Worm (Caenorhabditis elegans) whole organism, L3 larva: ENCODE measurements around the gene Y57A10A.27.

Experiments used
- R02D3.7 ChIP-seq: fragments of 150-350 bp; optimal IDR thresholded peaks from 2 replicates; lab custom pipeline; 2014; ENCODE audit warnings: missing biosample characterization, missing genetic modification characterization
- ZK546.5 ChIP-seq: sonication (generic microtip); optimal IDR thresholded peaks from 2 replicates; lab custom pipeline; 2017; ENCODE audit warnings: missing biosample characterization, missing genetic modification characterization
- aly-2 ChIP-seq: fragments of 150-350 bp; optimal IDR thresholded peaks from 2 replicates; lab custom pipeline; 2014; ENCODE audit warnings: missing biosample characterization, missing genetic modification characterization
- ama-1 ChIP-seq: fragments of 150-350 bp; optimal IDR thresholded peaks from 2 replicates; lab custom pipeline; 2018
- ceh-28 ChIP-seq: fragments of 150-350 bp; optimal IDR thresholded peaks from 2 replicates; lab custom pipeline; 2014; ENCODE audit warnings: missing biosample characterization, missing genetic modification reagents, missing genetic modification characterization
- ceh-82 ChIP-seq: fragments of 150-350 bp; optimal IDR thresholded peaks from 2 replicates; lab custom pipeline; 2014; ENCODE audit warnings: missing biosample characterization, missing genetic modification characterization
- ceh-9 ChIP-seq: sonication (generic microtip); optimal IDR thresholded peaks from 2 replicates; lab custom pipeline; 2018; ENCODE audit warnings: missing biosample characterization, missing genetic modification characterization
- daf-12 ChIP-seq: fragments of 150-350 bp; optimal IDR thresholded peaks from 2 replicates; lab custom pipeline; 2014; ENCODE audit warnings: missing biosample characterization, missing genetic modification reagents, missing genetic modification characterization
- egl-27 ChIP-seq: sonication (generic microtip); optimal IDR thresholded peaks from 4 replicates; lab custom pipeline; 2017; ENCODE audit warnings: missing biosample characterization, missing genetic modification reagents, missing genetic modification characterization
- egl-5 ChIP-seq: fragments of 150-350 bp; optimal IDR thresholded peaks from 2 replicates; lab custom pipeline; 2017; ENCODE audit warnings: missing biosample characterization, missing genetic modification reagents, missing genetic modification characterization, inconsistent platforms
- elt-2 ChIP-seq: sonication (generic microtip); optimal IDR thresholded peaks from 2 replicates; lab custom pipeline; 2016; ENCODE audit warnings: missing genetic modification reagents, mild to moderate bottlenecking, missing genetic modification characterization, missing compliant biosample characterization
- eor-1 ChIP-seq, 2 experiments: fragments of 150-350 bp; optimal IDR thresholded peaks; 2 replicates each; lab custom pipeline; 2014 to 2018; ENCODE audit warnings: missing biosample characterization in 2 of 2, missing genetic modification characterization in 2 of 2
- fkh-2 ChIP-seq: fragments of 150-350 bp; optimal IDR thresholded peaks from 2 replicates; lab custom pipeline; 2014; ENCODE audit warnings: missing biosample characterization, missing genetic modification reagents, missing genetic modification characterization
- hmg-11 ChIP-seq: sonication (generic microtip); optimal IDR thresholded peaks from 2 replicates; lab custom pipeline; 2016; ENCODE audit warnings: missing genetic modification characterization, missing compliant biosample characterization
- lin-15B ChIP-seq: fragments of 150-350 bp; optimal IDR thresholded peaks from 2 replicates; lab custom pipeline; 2014; ENCODE audit warnings: missing biosample characterization, missing genetic modification characterization
- lin-39 ChIP-seq: fragments of 150-350 bp; optimal IDR thresholded peaks from 2 replicates; lab custom pipeline; 2018; ENCODE audit warnings: missing biosample characterization, missing genetic modification reagents, missing genetic modification characterization
- mml-1 ChIP-seq: fragments of 150-350 bp; sonication (generic microtip); optimal IDR thresholded peaks from 3 replicates; lab custom pipeline; 2014; ENCODE audit warnings: missing biosample characterization, missing genetic modification characterization
- nfya-1 ChIP-seq: sonication (generic microtip); optimal IDR thresholded peaks from 2 replicates; lab custom pipeline; 2017; ENCODE audit warnings: missing genetic modification characterization, mild to moderate bottlenecking, missing compliant biosample characterization, antibody characterized with exemption, moderate library complexity; ENCODE audit not compliant: insufficient read depth
- nhr-11 ChIP-seq: fragments of 150-350 bp; optimal IDR thresholded peaks from 2 replicates; lab custom pipeline; 2014; ENCODE audit warnings: missing biosample characterization, missing genetic modification characterization
- nhr-23 ChIP-seq: fragments of 150-350 bp; optimal IDR thresholded peaks from 2 replicates; lab custom pipeline; 2014; ENCODE audit warnings: missing biosample characterization, missing genetic modification reagents, missing genetic modification characterization
- nhr-237 ChIP-seq: fragments of 150-350 bp; optimal IDR thresholded peaks from 2 replicates; lab custom pipeline; 2014; ENCODE audit warnings: missing biosample characterization, missing genetic modification characterization
- nhr-25 ChIP-seq: sonication (generic microtip); optimal IDR thresholded peaks from 2 replicates; lab custom pipeline; 2017; ENCODE audit warnings: missing biosample characterization, missing genetic modification characterization
- nhr-28 ChIP-seq: fragments of 150-350 bp; optimal IDR thresholded peaks from 2 replicates; lab custom pipeline; 2014; ENCODE audit warnings: missing biosample characterization, missing genetic modification characterization
- nhr-43 ChIP-seq: sonication (generic microtip); optimal IDR thresholded peaks from 2 replicates; lab custom pipeline; 2016; ENCODE audit warnings: mild to moderate bottlenecking, missing genetic modification characterization, missing compliant biosample characterization; ENCODE audit not compliant: poor library complexity, severe bottlenecking
- nhr-67 ChIP-seq: fragments of 150-350 bp; optimal IDR thresholded peaks from 2 replicates; lab custom pipeline; 2014; ENCODE audit warnings: missing biosample characterization, missing genetic modification characterization
- nhr-77 ChIP-seq: fragments of 150-350 bp; optimal IDR thresholded peaks from 2 replicates; lab custom pipeline; 2014; ENCODE audit warnings: missing biosample characterization, missing genetic modification characterization
- pha-4 ChIP-seq: fragments of 150-350 bp; optimal IDR thresholded peaks from 2 replicates; lab custom pipeline; 2014; ENCODE audit warnings: missing biosample characterization, missing genetic modification reagents, missing genetic modification characterization
- pqm-1 ChIP-seq: fragments of 150-350 bp; optimal IDR thresholded peaks from 2 replicates; lab custom pipeline; 2017; ENCODE audit warnings: missing biosample characterization, missing genetic modification characterization, inconsistent platforms
- skn-1 ChIP-seq: fragments of 150-350 bp; optimal IDR thresholded peaks from 2 replicates; lab custom pipeline; 2014; ENCODE audit warnings: missing biosample characterization, missing genetic modification characterization
- snpc-4 ChIP-seq: fragments of 150-350 bp; optimal IDR thresholded peaks from 2 replicates; lab custom pipeline; 2014; ENCODE audit warnings: missing biosample characterization, missing genetic modification characterization
- unc-39 ChIP-seq: sonication (generic microtip); optimal IDR thresholded peaks from 4 replicates; lab custom pipeline; 2017; ENCODE audit warnings: missing biosample characterization, missing genetic modification characterization
- unc-62 ChIP-seq: fragments of 150-350 bp; sonication (generic microtip); optimal IDR thresholded peaks from 4 replicates; lab custom pipeline; 2014; ENCODE audit warnings: missing biosample characterization, missing genetic modification reagents, missing genetic modification characterization
- zag-1 ChIP-seq: fragments of 150-350 bp; optimal IDR thresholded peaks from 2 replicates; lab custom pipeline; 2014; ENCODE audit warnings: missing biosample characterization, missing genetic modification characterization
- ztf-4 ChIP-seq: fragments of 150-350 bp; optimal IDR thresholded peaks from 2 replicates; lab custom pipeline; 2014; ENCODE audit warnings: missing biosample characterization, missing genetic modification characterization

Gene Y57A10A.27

DNA sequence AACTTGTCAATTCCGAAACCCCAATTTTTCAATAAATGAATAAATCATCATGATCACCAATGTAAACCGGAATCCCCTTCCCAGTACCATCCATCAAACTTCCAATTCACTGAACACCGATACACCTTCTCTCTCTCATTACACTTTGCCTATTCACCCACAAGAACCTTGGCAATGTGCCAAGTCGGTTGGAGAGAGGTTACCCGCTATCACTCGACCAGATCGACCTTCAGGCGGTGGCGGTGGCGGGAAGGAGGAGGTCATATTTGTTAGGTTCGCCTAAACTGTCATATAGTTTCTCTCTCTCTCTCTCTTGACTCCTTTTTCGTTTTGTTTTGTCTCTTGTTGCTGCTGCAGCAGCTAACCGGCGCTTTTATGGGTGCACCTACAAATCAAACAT lies 12.3 kb downstream of the Y57A10A.27 start (continued):
- no peak for TF ChIP-seq egl-5 (tag; lab: Kevin White, UChicago)
- no peak for TF ChIP-seq ceh-28 (tag; lab: Kevin White, UChicago)
- TF ChIP-seq daf-12 (tag; lab: Kevin White, UChicago) = no peak
- peak; percentile 63 for TF ChIP-seq nhr-23
- TF ChIP-seq eor-1 (tag; optimal IDR thresholded peaks at IDR 0.05; lab: Kevin White, UChicago) = no peak
- no peak for TF ChIP-seq nhr-237 (tag; lab: Kevin White, UChicago)
- no peak for TF ChIP-seq nhr-28 (tag; lab: Kevin White, UChicago)
- peak; percentile 10 for TF ChIP-seq unc-62
- TF ChIP-seq nhr-43 (tag; lab: Kevin White, UChicago) = no peak
- no peak for TF ChIP-seq ZK546.5 (tag; lab: Kevin White, UChicago)
- no peak for TF ChIP-seq snpc-4
- no peak for TF ChIP-seq skn-1 (tag; lab: Kevin White, UChicago)
- TF ChIP-seq lin-39 = no peak
- no peak for TF ChIP-seq fkh-2 (tag; lab: Kevin White, UChicago)
- TF ChIP-seq aly-2 (tag; lab: Kevin White, UChicago) = no peak
- TF ChIP-seq pqm-1 (tag; lab: Kevin White, UChicago) = no peak
- peak; percentile 15 for TF ChIP-seq hmg-11 (tag; lab: Kevin White, UChicago)

DNA sequence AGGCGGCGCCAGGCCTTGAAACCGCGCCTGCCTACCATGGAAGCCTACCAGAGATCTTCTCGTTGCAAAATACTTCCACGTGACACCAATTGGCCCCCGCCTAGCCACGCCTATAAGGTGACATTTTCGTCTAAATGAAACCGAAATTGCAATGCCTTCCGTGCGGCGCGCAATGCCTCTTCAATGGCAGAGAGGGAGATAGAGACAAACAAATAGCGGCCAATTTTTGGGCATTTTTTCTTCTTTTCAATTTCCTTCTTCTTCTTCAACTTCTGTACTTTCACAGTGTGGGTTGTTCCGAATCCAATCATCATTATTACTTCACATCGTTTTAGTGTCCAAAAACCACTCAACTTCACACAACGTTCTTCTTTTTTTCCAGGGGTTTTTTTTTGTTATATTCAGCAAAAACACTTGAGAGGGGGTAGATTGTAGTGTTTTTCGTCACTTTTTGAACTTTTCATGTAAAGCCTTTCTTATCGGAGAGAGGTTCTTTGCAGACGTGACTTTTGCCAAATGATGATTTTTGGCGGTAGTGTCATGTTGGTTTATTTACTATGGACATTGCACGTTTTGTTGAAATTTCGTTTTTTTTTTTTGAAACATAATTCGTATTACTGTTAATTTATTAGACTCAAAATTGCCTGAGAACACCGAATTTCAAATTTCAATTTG lies 13.6 kb downstream of the Y57A10A.27 start:
- peak; percentile 11 for TF ChIP-seq pha-4 (tag; lab: Kevin White, UChicago)
- no peak for TF ChIP-seq nhr-28 (tag; lab: Kevin White, UChicago)
- no peak for TF ChIP-seq mml-1 (tag; lab: Kevin White, UChicago)
- peak; percentile 14 for TF ChIP-seq nhr-25
- peak; percentile 2 for TF ChIP-seq elt-2
- peak; percentile 16 for TF ChIP-seq ama-1 (lab: Kevin White, UChicago)

DNA sequence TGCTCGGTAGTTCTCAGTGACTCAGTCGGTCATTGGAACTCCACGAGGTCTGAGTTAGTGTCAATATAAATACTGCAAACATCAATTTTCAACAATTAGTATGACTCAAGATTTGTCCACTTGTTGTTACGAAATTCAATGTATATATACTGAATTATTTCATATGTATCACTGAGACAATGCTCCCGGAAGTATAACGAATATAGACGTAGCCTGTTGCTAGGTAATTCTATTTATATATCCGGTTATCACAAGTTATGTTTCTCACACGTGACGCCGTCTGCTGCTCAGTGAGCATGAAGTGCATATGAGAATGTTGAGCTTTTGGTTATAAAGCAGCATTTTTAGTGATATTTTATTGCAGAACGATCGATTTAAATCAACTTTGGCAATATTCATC lies 14.3 kb downstream of the Y57A10A.27 start:
- no peak for TF ChIP-seq zag-1 (tag; lab: Kevin White, UChicago)
- TF ChIP-seq nhr-67 (tag; lab: Kevin White, UChicago) = no peak

DNA sequence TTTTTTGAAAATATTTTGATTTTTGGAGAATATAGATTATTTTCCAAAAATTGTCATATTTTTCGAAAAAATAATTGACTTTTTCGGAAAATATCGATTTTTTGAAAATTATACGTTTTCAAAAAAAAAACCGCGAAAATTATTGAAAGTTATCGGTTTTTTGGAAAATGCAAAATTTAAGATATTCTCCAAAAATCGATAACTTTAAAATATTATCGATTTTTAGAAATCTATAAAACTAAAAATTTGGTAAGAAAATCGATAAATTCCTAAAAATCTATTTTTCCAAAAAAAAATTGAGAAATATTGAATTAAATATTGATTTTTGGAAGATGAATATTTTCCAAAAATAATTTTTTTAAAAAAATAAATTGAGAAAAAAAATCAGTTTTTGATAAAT lies 17.7 kb downstream of the Y57A10A.27 start:
- peak; percentile 89 for TF ChIP-seq ceh-28 (tag; lab: Kevin White, UChicago)
- no peak for TF ChIP-seq nhr-43 (tag; lab: Kevin White, UChicago)

DNA sequence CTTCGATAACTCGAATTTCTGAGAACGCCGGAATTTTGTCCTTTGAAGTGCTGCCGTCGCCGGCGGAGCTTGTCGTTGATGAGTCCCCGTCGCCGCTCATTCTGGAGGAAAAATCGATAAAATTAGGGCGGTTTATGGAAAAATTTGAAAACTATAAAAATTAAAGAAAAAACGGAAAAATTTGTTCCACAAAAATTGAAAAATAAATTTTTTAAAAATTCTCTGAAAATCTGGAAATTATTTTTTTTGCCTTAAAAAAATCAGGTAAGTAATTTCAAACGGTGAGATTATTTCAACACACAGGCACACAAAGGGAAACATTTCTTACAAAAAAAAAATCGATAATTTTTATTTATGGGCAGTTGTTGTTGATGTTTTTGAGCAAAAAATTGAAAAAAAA lies 18.3 kb downstream of the Y57A10A.27 start, which contains the start of gene parn-2:
Gene parn-2 (minus strand): TSS at position 101 of the 400 bp plus-strand sequence.
- TF ChIP-seq hmg-11 (tag; lab: Kevin White, UChicago) (no peak), ztf-4 (tag; lab: Kevin White, UChicago) (no peak), egl-5 (tag; lab: Kevin White, UChicago) (no peak), ceh-9 (tag; lab: Kevin White, UChicago) (no peak), nhr-25 (no peak), nhr-67 (tag; lab: Kevin White, UChicago) (no peak), snpc-4 (no peak), skn-1 (tag; lab: Kevin White, UChicago) (no peak), fkh-2 (tag; lab: Kevin White, UChicago) (no peak)

DNA sequence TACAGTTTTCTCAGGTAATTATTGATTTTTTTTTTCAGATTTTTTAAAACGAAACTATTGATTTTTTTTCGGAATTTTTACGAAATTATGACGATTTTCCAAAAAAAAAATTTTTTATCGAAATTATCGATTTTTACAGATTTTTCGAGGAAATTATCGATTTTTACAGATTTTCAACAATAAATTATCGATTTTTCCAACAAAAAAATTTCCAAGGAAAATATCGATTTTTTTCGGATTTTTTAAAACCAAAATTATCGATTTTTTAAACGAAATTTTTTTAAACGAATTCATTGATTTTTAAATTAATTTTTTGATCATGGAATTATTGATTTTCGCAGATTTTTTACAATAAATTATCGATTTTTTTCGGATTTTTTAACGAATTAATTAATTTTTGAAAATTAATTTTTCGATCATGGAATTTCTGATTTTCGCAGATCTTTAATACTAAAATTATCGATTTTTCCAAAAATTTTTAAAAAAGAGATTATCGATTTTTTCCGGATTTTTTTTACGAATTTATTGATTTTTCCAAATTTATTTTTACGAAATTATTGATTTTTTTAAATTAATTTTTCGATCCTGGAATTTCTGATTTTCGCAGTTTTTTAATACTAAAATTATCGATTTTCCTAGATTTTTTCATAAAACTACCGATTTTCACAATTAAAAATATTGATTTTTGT lies 19.2 kb downstream of the Y57A10A.27 start:
- TF ChIP-seq ztf-4 (tag; lab: Kevin White, UChicago) = no peak
- no peak for TF ChIP-seq nfya-1 (tag; lab: Kevin White, UChicago)
- peak; percentile 98 for TF ChIP-seq ceh-28 (tag; lab: Kevin White, UChicago)
- TF ChIP-seq hmg-11 (tag; lab: Kevin White, UChicago) = peak; percentile 13

DNA sequence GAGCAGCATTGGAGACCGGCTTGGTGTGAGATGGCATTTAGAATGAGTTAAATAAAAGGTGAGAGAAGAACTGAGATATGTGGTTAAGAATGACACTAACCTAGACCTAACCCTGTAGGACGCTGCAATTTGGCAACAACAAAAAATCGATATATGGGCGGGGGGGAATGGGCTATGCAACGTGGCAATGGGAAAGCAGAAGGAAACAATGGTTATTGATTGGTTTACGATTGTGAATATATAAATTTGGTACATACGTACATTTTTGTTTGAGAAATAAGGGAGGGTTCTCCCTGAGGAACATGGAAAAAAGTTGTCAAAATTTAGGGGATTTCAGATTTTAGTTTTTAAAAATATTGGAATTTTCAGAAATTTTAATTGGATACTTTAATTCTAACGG lies 25.8 kb downstream of the Y57A10A.27 start, which contains the start of gene tag-276:
Gene tag-276 (minus strand): TSS at position 101 of the 400 bp plus-strand sequence.
- no peak for TF ChIP-seq ztf-4 (tag; lab: Kevin White, UChicago)
- TF ChIP-seq snpc-4 = no peak
- no peak for TF ChIP-seq hmg-11 (tag; lab: Kevin White, UChicago)
- no peak for TF ChIP-seq ceh-28 (tag; lab: Kevin White, UChicago)
- no peak for TF ChIP-seq aly-2 (tag; lab: Kevin White, UChicago)
- TF ChIP-seq nhr-28 (tag; lab: Kevin White, UChicago) = no peak
- TF ChIP-seq nfya-1 (tag; lab: Kevin White, UChicago) = no peak
- TF ChIP-seq lin-15B (tag; lab: Kevin White, UChicago) = no peak
- TF ChIP-seq egl-27 (tag; lab: Kevin White, UChicago) = no peak
- no peak for TF ChIP-seq unc-39 (tag; lab: Kevin White, UChicago)
- TF ChIP-seq eor-1 (tag; optimal IDR thresholded peaks at IDR 0.05; lab: Kevin White, UChicago) = no peak
- TF ChIP-seq R02D3.7 (tag; lab: Kevin White, UChicago) = no peak
- no peak for TF ChIP-seq nhr-77 (tag; lab: Kevin White, UChicago)
- TF ChIP-seq lin-39 = no peak
- TF ChIP-seq nhr-25 = no peak
- TF ChIP-seq nhr-11 (tag; lab: Kevin White, UChicago) = no peak
- no peak for TF ChIP-seq nhr-67 (tag; lab: Kevin White, UChicago)
- TF ChIP-seq skn-1 (tag; lab: Kevin White, UChicago) = no peak
- TF ChIP-seq ceh-82 (tag; lab: Kevin White, UChicago) = no peak
